Fruit fly (Drosophila melanogaster): ENCODE measurements around the gene p38a.

p38a gene

DNA sequence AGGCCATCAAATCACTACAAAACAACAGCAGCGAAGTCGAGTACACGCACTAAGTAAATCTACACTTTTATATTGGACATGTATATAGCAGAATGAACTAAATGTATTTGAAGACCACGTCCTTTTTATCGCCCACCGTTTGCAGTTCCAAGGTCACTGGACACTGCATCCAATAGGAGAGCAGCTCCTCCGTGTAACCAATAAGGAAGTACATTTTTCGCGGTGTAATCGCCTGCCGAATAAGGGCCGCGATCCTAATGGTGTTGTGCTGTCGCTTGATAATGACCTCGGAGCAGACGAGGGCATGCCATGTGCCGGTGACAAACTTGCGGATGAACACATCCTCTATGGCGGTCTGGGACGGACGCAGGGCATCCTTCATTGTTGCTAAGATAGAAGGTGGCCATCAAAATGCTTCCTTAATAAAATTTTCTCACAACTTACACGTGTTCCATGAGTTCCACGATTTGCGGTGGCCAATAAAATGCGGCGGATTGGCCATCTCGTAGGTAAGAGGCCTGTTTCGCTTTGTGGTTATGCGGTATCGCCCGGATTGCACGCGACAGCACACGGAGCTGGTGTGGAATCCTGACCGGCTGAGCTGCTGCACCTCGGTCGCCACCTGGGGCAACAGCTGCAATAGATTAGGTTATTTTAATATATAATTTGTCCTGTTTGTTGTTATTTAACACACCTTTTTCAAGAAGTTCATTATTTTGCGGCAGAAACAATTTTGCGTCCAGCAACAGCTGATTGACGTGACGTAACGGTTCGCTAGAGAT lies 10.8 kb upstream of the p38a start, which contains the start of gene mRpS24 (continued):
- TF ChIP-seq BtbVII (GFP tag; optimal IDR thresholded peaks at IDR 0.05) (no peak), chn (GFP tag; optimal IDR thresholded peaks at IDR 0.05) (no peak), CG18262 (tag; optimal IDR thresholded peaks at IDR 0.05) (no peak), Side (GFP tag; optimal IDR thresholded peaks at IDR 0.05) (no peak), ci (GFP tag; IDR thresholded peaks at IDR 0.05) (no peak), CG10959 (GFP tag; IDR thresholded peaks at IDR 0.05) (no peak), crp (GFP tag; optimal IDR thresholded peaks at IDR 0.05) (peak in 1 of 2 experiments; percentile 88), CG34422 (GFP tag; IDR thresholded peaks at IDR 0.05) (peak; percentile 51; the same call in 1 of the 3 replicates), sna (GFP tag; IDR thresholded peaks at IDR 0.05; ENCODE audit: partially characterized antibody) (peak; percentile 72), MBD-R2 (GFP tag; IDR thresholded peaks at IDR 0.05) (peak; percentile 67), Pdp1 (GFP tag; optimal IDR thresholded peaks at IDR 0.05) (peak in 1 of 2 experiments; percentile 97), gcm (GFP tag; optimal IDR thresholded peaks at IDR 0.05) (no peak), MESR4 (GFP tag; optimal IDR thresholded peaks at IDR 0.05) (peak; percentile 52), CG4282 (GFP tag; optimal IDR thresholded peaks at IDR 0.05) (no peak), YL-1 (GFP tag; optimal IDR thresholded peaks at IDR 0.05) (peak; percentile 32), trh (GFP tag; optimal IDR thresholded peaks at IDR 0.05) (no peak), tap (tag; optimal IDR thresholded peaks at IDR 0.05) (no peak), CG8388 (GFP tag; optimal IDR thresholded peaks at IDR 0.05) (no peak), CG12744 (GFP tag; optimal IDR thresholded peaks at IDR 0.05) (no peak), Drgx (GFP tag; IDR thresholded peaks at IDR 0.05) (no peak), tio (GFP tag; optimal IDR thresholded peaks at IDR 0.05) (no peak), Lhr (GFP tag; optimal IDR thresholded peaks at IDR 0.05) (no peak), kay (GFP tag; optimal IDR thresholded peaks at IDR 0.05) (no peak), grau (tag; optimal IDR thresholded peaks at IDR 0.05) (no peak), ato (GFP tag; IDR thresholded peaks at IDR 0.05; ENCODE audit: partially characterized antibody) (no peak), CG15514 (GFP tag; optimal IDR thresholded peaks at IDR 0.05) (no peak)

- no peak for TF ChIP-seq Bteb2 (GFP tag; optimal IDR thresholded peaks at IDR 0.05)
- peak; percentile 18 for TF ChIP-seq CG9609 (GFP tag; optimal IDR thresholded peaks at IDR 0.05)
- TF ChIP-seq CG8924 (tag; optimal IDR thresholded peaks at IDR 0.05): peak; percentile 91
- no peak for TF ChIP-seq CG15479 (GFP tag; optimal IDR thresholded peaks at IDR 0.05)
- peak; percentile 86 for TF ChIP-seq CG10147 (GFP tag; optimal IDR thresholded peaks at IDR 0.05)
- peak; percentile 47 for TF ChIP-seq kah (GFP tag; optimal IDR thresholded peaks at IDR 0.05)
- no peak for TF ChIP-seq CG7745 (tag; optimal IDR thresholded peaks at IDR 0.05)
- peak; percentile 92 for TF ChIP-seq CG12659 (GFP tag; optimal IDR thresholded peaks at IDR 0.05)
- no peak for TF ChIP-seq eyg (GFP tag; optimal IDR thresholded peaks at IDR 0.05)
- peak; percentile 56 for TF ChIP-seq pum (GFP tag; optimal IDR thresholded peaks at IDR 0.05)
- TF ChIP-seq Stat92E (GFP tag; optimal IDR thresholded peaks at IDR 0.05): peak in 1 of 3 experiments; percentile 7
- no peak for TF ChIP-seq hb (GFP tag; IDR thresholded peaks at IDR 0.05; ENCODE audit: partially characterized antibody)
- TF ChIP-seq ase (GFP tag; IDR thresholded peaks at IDR 0.05): peak; percentile 75
- TF ChIP-seq Elba2 (GFP tag; optimal IDR thresholded peaks at IDR 0.05): peak; percentile 48
- no peak for TF ChIP-seq ac (GFP tag; optimal IDR thresholded peaks at IDR 0.05)
- peak; percentile 60 for TF ChIP-seq CG7271 (tag; optimal IDR thresholded peaks at IDR 0.05)
- peak; percentile 90 for TF ChIP-seq sisA (GFP tag; IDR thresholded peaks at IDR 0.05)
- peak; percentile 82 for TF ChIP-seq CG4820 (GFP tag; optimal IDR thresholded peaks at IDR 0.05)
- TF ChIP-seq CG5180 (GFP tag; optimal IDR thresholded peaks at IDR 0.05): no peak
- no peak for TF ChIP-seq jumu (GFP tag; optimal IDR thresholded peaks at IDR 0.05)
- no peak for TF ChIP-seq insv (GFP tag; optimal IDR thresholded peaks at IDR 0.05)
- TF ChIP-seq Dbx (GFP tag; IDR thresholded peaks at IDR 0.05): peak; percentile 91
Measured at dm6 chr3R:24161173-24161811, 9.2 kb upstream of the p38a start, which contains the start of the genes Myo95E and TBC1d7. Gene Myo95E, minus strand, starts transcription at chr3R:24161498. Gene TBC1d7, plus strand, starts transcription at chr3R:24161727.
